Worm (Caenorhabditis elegans): ENCODE results near the gene col-105.

Gene col-105

ce11 chrIV:1378954-1379353 lies 19.9 kb upstream of the col-105 start (continued):
- TF ChIP-seq arid-1 (GFP tag; conservative IDR thresholded peaks at IDR 0.05): no peak
- TF ChIP-seq skn-1 (tag; optimal IDR thresholded peaks at IDR 0.05): no peak
- TF ChIP-seq daf-16 (GFP tag; optimal IDR thresholded peaks at IDR 0.05): no peak
- TF ChIP-seq daf-16 (tag; optimal IDR thresholded peaks at IDR 0.05): peak; percentile 93
- no peak for TF ChIP-seq duxl-1 (tag; optimal IDR thresholded peaks at IDR 0.05; ENCODE audit: poor library complexity)
- peak; percentile 19; the same call in 1 of the 2 replicates for TF ChIP-seq php-3 (GFP tag; IDR thresholded peaks at IDR 0.05)
- no peak for TF ChIP-seq ztf-11 (tag; optimal IDR thresholded peaks at IDR 0.05)
- no peak for TF ChIP-seq ama-1 (optimal IDR thresholded peaks at IDR 0.05)
- no peak for TF ChIP-seq fkh-10 (GFP tag; optimal IDR thresholded peaks at IDR 0.05)
- TF ChIP-seq daf-12 (tag; optimal IDR thresholded peaks at IDR 0.05): no peak
- no peak for TF ChIP-seq attf-4 (tag; optimal IDR thresholded peaks at IDR 0.05)
- TF ChIP-seq F49E8.2 (tag; optimal IDR thresholded peaks at IDR 0.05; ENCODE audit: borderline replicate concordance): no peak

- peak; percentile 75; the same call in 1 of the 2 replicates for TF ChIP-seq nhr-41 (GFP tag; IDR thresholded peaks at IDR 0.05)
- no peak for TF ChIP-seq dpl-1 (GFP tag; optimal IDR thresholded peaks at IDR 0.05)
- TF ChIP-seq snpc-4 (tag; optimal IDR thresholded peaks at IDR 0.05): no peak
- TF ChIP-seq ceh-62 (tag; optimal IDR thresholded peaks at IDR 0.05): no peak
- TF ChIP-seq fos-1 (tag; optimal IDR thresholded peaks at IDR 0.05): no peak
- TF ChIP-seq lin-13 (GFP tag; optimal IDR thresholded peaks at IDR 0.05): no peak
- TF ChIP-seq zag-1 (tag; optimal IDR thresholded peaks at IDR 0.05): no peak
- no peak for TF ChIP-seq Y48G9A.11 (GFP tag; IDR thresholded peaks at IDR 0.05)
- no peak for TF ChIP-seq dmd-9 (GFP tag; IDR thresholded peaks at IDR 0.05)
- TF ChIP-seq zfp-2 (tag; optimal IDR thresholded peaks at IDR 0.05): no peak
- no peak for TF ChIP-seq spr-1 (tag; optimal IDR thresholded peaks at IDR 0.05)
- TF ChIP-seq ZK546.5 (tag; optimal IDR thresholded peaks at IDR 0.05): no peak
- no peak for TF ChIP-seq nhr-6 (tag; optimal IDR thresholded peaks at IDR 0.05)
- TF ChIP-seq gei-8 (GFP tag; optimal IDR thresholded peaks at IDR 0.05): no peak
- no peak for TF ChIP-seq aly-2 (tag; optimal IDR thresholded peaks at IDR 0.05)
- peak; percentile 71 for TF ChIP-seq aha-1 (tag)
- TF ChIP-seq daf-19 (GFP tag; conservative IDR thresholded peaks at IDR 0.05): no peak
- no peak for TF ChIP-seq sdz-12 (GFP tag; optimal IDR thresholded peaks at IDR 0.05)
- no peak for TF ChIP-seq daf-8 (GFP tag; IDR thresholded peaks at IDR 0.05)
- TF ChIP-seq php-3 (GFP tag; IDR thresholded peaks at IDR 0.05): no peak
- no peak for TF ChIP-seq Y5F2A.4 (GFP tag; optimal IDR thresholded peaks at IDR 0.05)
- TF ChIP-seq nhr-48 (tag; optimal IDR thresholded peaks at IDR 0.05): no peak
- no peak for TF ChIP-seq unc-62 (GFP tag; optimal IDR thresholded peaks at IDR 0.05 in 1 of 2)
- TF ChIP-seq unc-62 (tag; optimal IDR thresholded peaks at IDR 0.05): no peak
- TF ChIP-seq cey-2 (tag; optimal IDR thresholded peaks at IDR 0.05; ENCODE audit: borderline replicate concordance, insufficient read depth): no peak
- TF ChIP-seq dmd-8 (GFP tag; IDR thresholded peaks at IDR 0.05): 0 out of 2 replicates have a peak, but pooled peaks have one; percentile 55
- TF ChIP-seq pha-4 (GFP tag; IDR thresholded peaks at IDR 0.05): peak; percentile 59; the same call in 1 of the 2 replicates
- no peak for TF ChIP-seq pha-4 (tag; optimal IDR thresholded peaks at IDR 0.05)
- peak; percentile 72 for TF ChIP-seq hlh-11 (tag; optimal IDR thresholded peaks at IDR 0.05)
- no peak for TF ChIP-seq mxl-2 (GFP tag; conservative IDR thresholded peaks at IDR 0.05)
- no peak for TF ChIP-seq Y105C5A.15 (GFP tag; IDR thresholded peaks at IDR 0.05)
- peak; percentile 99 for TF ChIP-seq set-16 (GFP tag; IDR thresholded peaks at IDR 0.05)
- no peak for TF ChIP-seq attf-4 (tag; optimal IDR thresholded peaks at IDR 0.05)
- peak; percentile 71 for TF ChIP-seq mxl-3 (GFP tag; optimal IDR thresholded peaks at IDR 0.05)
- TF ChIP-seq madf-9 (GFP tag; conservative IDR thresholded peaks at IDR 0.05): peak; percentile 43; the same call in 1 of the 2 replicates
- no peak for TF ChIP-seq F26F4.8 (GFP tag; conservative IDR thresholded peaks at IDR 0.05)
- TF ChIP-seq lim-7 (GFP tag; IDR thresholded peaks at IDR 0.05): peak; percentile 20; the same call in 1 of the 2 replicates
- no peak for TF ChIP-seq nhr-102 (tag; optimal IDR thresholded peaks at IDR 0.05)
- TF ChIP-seq madf-5 (GFP tag; IDR thresholded peaks at IDR 0.05): no peak
- TF ChIP-seq egl-43 (GFP tag; IDR thresholded peaks at IDR 0.05): peak; percentile 59; the same call in 1 of the 2 replicates
- no peak for TF ChIP-seq nhr-28 (tag; optimal IDR thresholded peaks at IDR 0.05)
- TF ChIP-seq ces-1 (GFP tag; optimal IDR thresholded peaks at IDR 0.05): no peak
These were observed 18.7 kb upstream of the col-105 start for ce11 chrIV:1377699-1378098.
